Worm (Caenorhabditis elegans) whole organism, L4 larva: Measurements from ENCODE around the gene R11G10.4.

Experiments
- D1046.2 ChIP-seq: fragments of 200-800 bp; sonication (Bioruptor generic); IDR thresholded peaks from 2 replicates; pipeline ENCODE4 v1.3.6; 2022; ENCODE audit warnings: missing genetic modification characterization, missing compliant biosample characterization
- F10B5.3 ChIP-seq: sonication (generic microtip); optimal IDR thresholded peaks from 2 replicates; lab custom pipeline; 2016; ENCODE audit warnings: mild to moderate bottlenecking, missing genetic modification characterization, missing compliant biosample characterization
- F49E8.2 ChIP-seq: sonication (generic microtip); optimal IDR thresholded peaks from 2 replicates; lab custom pipeline; 2016; ENCODE audit warnings: missing compliant biosample characterization, mild to moderate bottlenecking, missing genetic modification characterization, borderline replicate concordance
- T26A8.4 ChIP-seq: fragments of 200-800 bp; sonication (Bioruptor generic); IDR thresholded peaks from 2 replicates; pipeline ENCODE4 v1.3.6; 2022; ENCODE audit warnings: missing genetic modification characterization, missing compliant biosample characterization
- Y105C5A.15 ChIP-seq: fragments of 200-800 bp; sonication (Bioruptor generic); IDR thresholded peaks from 2 replicates; pipeline ENCODE4 v1.3.6; 2022; ENCODE audit warnings: missing genetic modification characterization, missing compliant biosample characterization
- Y48G9A.11 ChIP-seq: fragments of 200-800 bp; sonication (Bioruptor generic); IDR thresholded peaks from 2 replicates; pipeline ENCODE4 v1.3.6; 2022; ENCODE audit warnings: missing genetic modification reagents, missing genetic modification characterization, missing compliant biosample characterization
- Y5F2A.4 ChIP-seq: fragments of 200-800 bp; sonication (Bioruptor generic); optimal IDR thresholded peaks from 2 replicates; lab custom pipeline; 2018; ENCODE audit warnings: mild to moderate bottlenecking, missing genetic modification characterization, missing compliant biosample characterization
- aly-2 ChIP-seq: sonication (generic microtip); optimal IDR thresholded peaks from 2 replicates; lab custom pipeline; 2018; ENCODE audit warnings: missing biosample characterization, missing genetic modification characterization
- attf-4 ChIP-seq: sonication (generic microtip); optimal IDR thresholded peaks from 3 replicates; lab custom pipeline; 2017; ENCODE audit warnings: missing biosample characterization, missing genetic modification characterization
- ceh-20 ChIP-seq: fragments of 200-800 bp; sonication (Bioruptor generic); IDR thresholded peaks from 2 replicates; pipeline ENCODE4 v1.3.6; 2022; ENCODE audit warnings: missing genetic modification reagents, missing genetic modification characterization, missing compliant biosample characterization
- ceh-28 ChIP-seq: fragments of 150-350 bp; optimal IDR thresholded peaks from 2 replicates; lab custom pipeline; 2014; ENCODE audit warnings: missing biosample characterization, missing genetic modification reagents, missing genetic modification characterization
- ceh-62 ChIP-seq: sonication (generic microtip); optimal IDR thresholded peaks from 2 replicates; lab custom pipeline; 2017; ENCODE audit warnings: missing biosample characterization, missing genetic modification characterization
- ctbp-1 ChIP-seq: fragments of 200-800 bp; sonication (Bioruptor generic); IDR thresholded peaks from 2 replicates; pipeline ENCODE4 v1.3.6; 2022; ENCODE audit warnings: missing genetic modification reagents, missing genetic modification characterization, missing compliant biosample characterization
- daf-12 ChIP-seq: fragments of 150-350 bp; optimal IDR thresholded peaks from 2 replicates; lab custom pipeline; 2014; ENCODE audit warnings: missing biosample characterization, missing genetic modification reagents, missing genetic modification characterization
- daf-16 ChIP-seq, 3 experiments: sonication (generic microtip); optimal IDR thresholded peaks; 2 replicates each; lab custom pipeline; 2016 to 2017; ENCODE audit warnings: missing genetic modification characterization in 3 of 3, missing genetic modification reagents in 3 of 3, mild to moderate bottlenecking in 2 of 3, missing compliant biosample characterization in 2 of 3, missing biosample characterization in 1 of 3, moderate library complexity in 1 of 3
- daf-8 ChIP-seq: fragments of 200-800 bp; sonication (Bioruptor generic); IDR thresholded peaks from 2 replicates; pipeline ENCODE4 v1.3.6; 2022; ENCODE audit warnings: missing genetic modification characterization, missing compliant biosample characterization
- dmd-8 ChIP-seq: fragments of 200-800 bp; sonication (Bioruptor generic); IDR thresholded peaks from 2 replicates; pipeline ENCODE4 v1.3.6; 2022; ENCODE audit warnings: missing genetic modification characterization, missing compliant biosample characterization
- dpl-1 ChIP-seq: fragments of 150-350 bp; optimal IDR thresholded peaks from 2 replicates; lab custom pipeline; 2014; ENCODE audit warnings: missing biosample characterization, missing genetic modification reagents, missing genetic modification characterization
- dve-1 ChIP-seq: sonication (generic microtip); optimal IDR thresholded peaks from 2 replicates; lab custom pipeline; 2017; ENCODE audit warnings: antibody characterized with exemption, mild to moderate bottlenecking, missing genetic modification characterization, missing compliant biosample characterization; ENCODE audit not compliant: insufficient read depth
- egl-27 ChIP-seq: sonication (generic microtip); optimal IDR thresholded peaks from 3 replicates; lab custom pipeline; 2017; ENCODE audit warnings: missing biosample characterization, missing genetic modification reagents, missing genetic modification characterization
- egl-43 ChIP-seq: fragments of 200-800 bp; sonication (Bioruptor generic); IDR thresholded peaks from 2 replicates; pipeline ENCODE4 v1.3.6; 2022; ENCODE audit warnings: missing genetic modification reagents, missing genetic modification characterization, missing compliant biosample characterization
- fkh-10 ChIP-seq: fragments of 150-350 bp; optimal IDR thresholded peaks from 2 replicates; lab custom pipeline; 2014; ENCODE audit warnings: missing biosample characterization, missing genetic modification reagents, missing genetic modification characterization
- fos-1 ChIP-seq: fragments of 150-350 bp; optimal IDR thresholded peaks from 2 replicates; lab custom pipeline; 2014; ENCODE audit warnings: missing biosample characterization, missing genetic modification characterization
- hif-1 ChIP-seq, 2 experiments: sonication (generic microtip); optimal IDR thresholded peaks; 2 replicates each; lab custom pipeline; 2016 to 2017; ENCODE audit warnings: missing compliant biosample characterization in 2 of 2, missing genetic modification characterization in 2 of 2, missing genetic modification reagents in 2 of 2, missing genotype in 2 of 2, mild to moderate bottlenecking in 1 of 2
- lim-7 ChIP-seq: fragments of 200-800 bp; sonication (Bioruptor generic); IDR thresholded peaks from 2 replicates; pipeline ENCODE4 v1.3.6; 2022; ENCODE audit warnings: missing genetic modification characterization, missing compliant biosample characterization
- lin-1 ChIP-seq: fragments of 200-800 bp; sonication (Bioruptor generic); IDR thresholded peaks from 2 replicates; pipeline ENCODE4 v1.3.6; 2022; ENCODE audit warnings: missing genetic modification reagents, missing genetic modification characterization, missing compliant biosample characterization
- lin-13 ChIP-seq: fragments of 150-350 bp; optimal IDR thresholded peaks from 2 replicates; lab custom pipeline; 2014; ENCODE audit warnings: missing biosample characterization, missing genetic modification reagents, missing genetic modification characterization
- lin-15B ChIP-seq: fragments of 150-350 bp; sonication (generic microtip); optimal IDR thresholded peaks from 3 replicates; lab custom pipeline; 2014; ENCODE audit warnings: missing biosample characterization, missing genetic modification characterization
- lin-29 ChIP-seq: fragments of 200-800 bp; sonication (Bioruptor generic); IDR thresholded peaks from 2 replicates; pipeline ENCODE4 v1.3.6; 2022; ENCODE audit warnings: missing genetic modification reagents, missing genetic modification characterization, missing compliant biosample characterization
- mdl-1 ChIP-seq, 2 experiments: fragments of 150-350 bp in 1 of 2; sonication (generic microtip) in 1 of 2; optimal IDR thresholded peaks; 2 replicates each; lab custom pipeline; 2014 to 2017; ENCODE audit warnings: missing biosample characterization in 2 of 2, missing genetic modification characterization in 2 of 2
- mep-1 ChIP-seq: fragments of 150-350 bp; sonication (generic microtip); optimal IDR thresholded peaks from 3 replicates; lab custom pipeline; 2014; ENCODE audit warnings: missing biosample characterization, missing genetic modification characterization
- mes-2 ChIP-seq: sonication (generic microtip); optimal IDR thresholded peaks from 2 replicates; lab custom pipeline; 2016; ENCODE audit warnings: missing genotype, mild to moderate bottlenecking, missing genetic modification characterization, missing compliant biosample characterization; ENCODE audit not compliant: poor library complexity, severe bottlenecking
- mxl-3 ChIP-seq: fragments of 200-800 bp; sonication (Bioruptor generic); optimal IDR thresholded peaks from 2 replicates; lab custom pipeline; 2018; ENCODE audit warnings: mild to moderate bottlenecking, missing genetic modification characterization, missing compliant biosample characterization
- nhr-10 ChIP-seq: fragments of 150-350 bp; optimal IDR thresholded peaks from 2 replicates; lab custom pipeline; 2014; ENCODE audit warnings: missing biosample characterization, missing genetic modification characterization
- nhr-237 ChIP-seq: sonication (generic microtip); optimal IDR thresholded peaks from 2 replicates; lab custom pipeline; 2017; ENCODE audit warnings: missing biosample characterization, missing genetic modification characterization
- nhr-28 ChIP-seq: fragments of 150-350 bp; optimal IDR thresholded peaks from 2 replicates; lab custom pipeline; 2014; ENCODE audit warnings: missing biosample characterization, missing genetic modification characterization
- nhr-48 ChIP-seq: sonication (generic microtip); optimal IDR thresholded peaks from 2 replicates; lab custom pipeline; 2016; ENCODE audit warnings: mild to moderate bottlenecking, missing genetic modification characterization, missing compliant biosample characterization
- php-3 ChIP-seq: fragments of 200-800 bp; sonication (Bioruptor generic); IDR thresholded peaks from 2 replicates; pipeline ENCODE4 v1.3.6; 2022; ENCODE audit warnings: missing genetic modification reagents, missing genetic modification characterization, missing compliant biosample characterization
- rbr-2 ChIP-seq: sonication (generic microtip); optimal IDR thresholded peaks from 2 replicates; lab custom pipeline; 2016; ENCODE audit warnings: missing genotype, missing genetic modification characterization, missing compliant biosample characterization
- snpc-1.2 ChIP-seq: fragments of 200-800 bp; sonication (Bioruptor generic); IDR thresholded peaks from 2 replicates; pipeline ENCODE4 v1.3.6; 2022; ENCODE audit warnings: missing genetic modification reagents, missing genetic modification characterization, missing compliant biosample characterization
- spr-1 ChIP-seq: sonication (generic microtip); optimal IDR thresholded peaks from 2 replicates; lab custom pipeline; 2016; ENCODE audit warnings: mild to moderate bottlenecking, missing genetic modification characterization, missing compliant biosample characterization
- spr-3 ChIP-seq: fragments of 200-800 bp; sonication (Bioruptor generic); optimal IDR thresholded peaks from 2 replicates; lab custom pipeline; 2018; ENCODE audit warnings: mild to moderate bottlenecking, missing genetic modification characterization, missing compliant biosample characterization
- tag-97 ChIP-seq: fragments of 200-800 bp; sonication (Bioruptor generic); IDR thresholded peaks from 2 replicates; pipeline ENCODE4 v1.3.6; 2022; ENCODE audit warnings: missing genetic modification characterization, missing compliant biosample characterization
- unc-130 ChIP-seq: sonication (generic microtip); optimal IDR thresholded peaks from 2 replicates; lab custom pipeline; 2016; ENCODE audit warnings: missing genetic modification reagents, missing genetic modification characterization, missing compliant biosample characterization
- unc-39 ChIP-seq: sonication (generic microtip); optimal IDR thresholded peaks from 2 replicates; lab custom pipeline; 2017; ENCODE audit warnings: missing biosample characterization, missing genetic modification characterization
- unc-62 ChIP-seq, 3 experiments: fragments of 150-350 bp in 1 of 3; sonication (generic microtip); optimal IDR thresholded peaks in 2 of 3; peaks in 1 of 3; 1 replicate in 1 of 3; 2 replicates in 2 of 3; lab custom pipeline; 2014 to 2017; ENCODE audit warnings: missing biosample characterization in 3 of 3, missing genetic modification characterization in 3 of 3, missing genetic modification reagents in 3 of 3, missing genotype in 1 of 3
- vab-7 ChIP-seq: fragments of 200-800 bp; sonication (Bioruptor generic); IDR thresholded peaks from 2 replicates; pipeline ENCODE4 v1.3.6; 2022; ENCODE audit warnings: missing genetic modification reagents, missing genetic modification characterization, missing compliant biosample characterization
- zfp-2 ChIP-seq: sonication (generic microtip); optimal IDR thresholded peaks from 2 replicates; lab custom pipeline; 2016; ENCODE audit warnings: mild to moderate bottlenecking, missing genetic modification characterization, missing compliant biosample characterization
- zfp-3 ChIP-seq: fragments of 200-800 bp; sonication (Bioruptor generic); conservative IDR thresholded peaks from 2 replicates; pipeline ENCODE4 v1.3.6; 2022; ENCODE audit warnings: missing genetic modification reagents, missing genetic modification characterization, missing compliant biosample characterization
- zip-2 ChIP-seq: fragments of 150-350 bp; optimal IDR thresholded peaks from 2 replicates; lab custom pipeline; 2014; ENCODE audit warnings: missing biosample characterization, missing genetic modification characterization

Gene R11G10.4

DNA sequence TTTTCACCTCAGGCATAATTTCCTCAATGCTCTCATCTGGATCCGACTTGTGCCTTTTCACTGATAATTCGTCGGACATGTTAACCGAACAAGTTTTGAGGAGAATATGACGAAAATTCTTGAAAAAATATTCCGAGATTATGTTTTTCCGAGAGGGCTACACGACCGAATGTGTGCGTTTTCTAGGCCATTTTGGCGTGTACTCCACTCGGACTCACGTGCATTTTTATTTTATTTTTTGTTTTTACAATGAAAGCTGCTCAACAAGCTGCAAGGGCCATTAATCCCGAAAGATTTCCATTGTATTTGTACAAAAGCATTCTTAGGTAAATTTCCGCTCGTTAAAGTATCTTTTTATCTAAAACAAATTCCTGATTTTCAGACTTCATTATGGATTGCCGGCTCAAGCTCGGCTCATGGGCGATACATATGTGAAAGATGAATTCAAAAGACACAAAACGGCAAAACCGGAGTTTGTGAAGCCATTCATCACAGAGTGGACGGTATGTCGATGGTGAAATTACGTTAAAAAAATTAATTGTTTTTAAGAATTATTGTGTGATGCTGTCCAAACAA, 38.1 kb upstream of the R11G10.4 start, which contains the start of the genes F25H9.6 and F25H9.7:
TSS of gene F25H9.6 (minus strand) at position 172 of the 576 bp plus-strand sequence.
TSS of gene F25H9.7 (plus strand) at position 187 of the 576 bp plus-strand sequence.
- TF ChIP-seq F49E8.2 (tag; lab: Kevin White, UChicago) (peak; percentile 79), nhr-10 (tag; lab: Kevin White, UChicago) (no peak), lin-1 (GFP tag; lab: Robert Waterston, UW) (no peak), D1046.2 (peak; percentile 78; the same call in 1 of the 2 replicates), dpl-1 (GFP tag; lab: Kevin White, UChicago) (peak; percentile 77), daf-8 (GFP tag; lab: Robert Waterston, UW) (no peak), dve-1 (tag; lab: Kevin White, UChicago) (peak; percentile 81), unc-130 (peak; percentile 97), dmd-8 (GFP tag; lab: Robert Waterston, UW) (0 out of 2 replicates have a peak, but pooled peaks have one; percentile 12), lin-29 (GFP tag; lab: Robert Waterston, UW) (no peak), mxl-3 (GFP tag; lab: Kevin White, UChicago) (peak; percentile 71), spr-3 (peak; percentile 53), ceh-20 (GFP tag; lab: Robert Waterston, UW) (peak; percentile 83), snpc-1.2 (GFP tag; lab: Robert Waterston, UW) (no peak; the same call in 1 of the 2 replicates), zfp-3 (GFP tag; lab: Robert Waterston, UW) (peak; percentile 62; the same call in 1 of the 2 replicates), egl-43 (no peak), mdl-1 (tag; optimal IDR thresholded peaks at IDR 0.05; lab: Kevin White, UChicago) (peak; percentile 72 to 91), hif-1 (tag; optimal IDR thresholded peaks at IDR 0.05; lab: Kevin White, UChicago) (peak; percentile 2 to 96), daf-16 (GFP tag; optimal IDR thresholded peaks at IDR 0.05; lab: Kevin White, UChicago) (peak; percentile 43 to 86), daf-16 (tag; optimal IDR thresholded peaks at IDR 0.05; lab: Kevin White, UChicago) (peak; percentile 29), zfp-2 (tag; lab: Kevin White, UChicago) (no peak), mep-1 (tag; lab: Kevin White, UChicago) (peak; percentile 65), daf-12 (no peak), attf-4 (no peak), nhr-28 (tag; lab: Kevin White, UChicago) (peak; percentile 13), unc-39 (no peak), aly-2 (tag; lab: Kevin White, UChicago) (no peak), mes-2 (tag; lab: Kevin White, UChicago) (peak; percentile 100), ceh-62 (tag; lab: Kevin White, UChicago) (no peak), ctbp-1 (no peak), tag-97 (GFP tag; lab: Robert Waterston, UW) (peak; percentile 90; the same call in 1 of the 2 replicates), spr-1 (tag; lab: Kevin White, UChicago) (peak; percentile 59), F10B5.3 (tag; lab: Kevin White, UChicago) (peak; percentile 44), lim-7 (no peak), rbr-2 (peak; percentile 81), fkh-10 (GFP tag; lab: Kevin White, UChicago) (no peak), nhr-237 (tag; lab: Kevin White, UChicago) (no peak), zip-2 (tag; lab: Kevin White, UChicago) (peak; percentile 11), php-3 (GFP tag; lab: Robert Waterston, UW) (no peak), T26A8.4 (GFP tag; lab: Robert Waterston, UW) (peak; percentile 84), lin-13 (GFP tag; lab: Kevin White, UChicago) (peak; percentile 66), ceh-28 (tag; lab: Kevin White, UChicago) (no peak), fos-1 (tag; lab: Kevin White, UChicago) (no peak), Y48G9A.11 (GFP tag; lab: Robert Waterston, UW) (peak; percentile 94), Y5F2A.4 (no peak), vab-7 (peak; percentile 57; the same call in 1 of the 2 replicates), Y105C5A.15 (GFP tag; lab: Robert Waterston, UW) (no peak), egl-27 (tag; lab: Kevin White, UChicago) (no peak), lin-15B (no peak), unc-62 (GFP tag; optimal IDR thresholded peaks at IDR 0.05 in 1 of 2; lab: Kevin White, UChicago) (peak in 1 of 2 experiments; percentile 98), unc-62 (tag; optimal IDR thresholded peaks at IDR 0.05; lab: Kevin White, UChicago) (no peak), nhr-48 (tag; lab: Kevin White, UChicago) (peak; percentile 38)
